Worm (Caenorhabditis elegans) whole organism, L2 larva: ENCODE data around the gene lron-10.
A peak's percentile ranks its signal among the peaks of the same experiment; 100 is the strongest.

ENCODE experiments used
- ZK546.5 ChIP-seq: sonication (generic microtip); optimal IDR thresholded peaks from 2 replicates; lab custom pipeline; 2017; ENCODE audit warnings: missing biosample characterization, missing genetic modification characterization
- fos-1 ChIP-seq: fragments of 150-350 bp; optimal IDR thresholded peaks from 2 replicates; lab custom pipeline; 2014; ENCODE audit warnings: missing biosample characterization, missing genetic modification characterization
- mdl-1 ChIP-seq, 2 experiments: fragments of 150-350 bp in 1 of 2; sonication (generic microtip) in 1 of 2; optimal IDR thresholded peaks; 2 replicates each; lab custom pipeline; 2017; ENCODE audit warnings: missing biosample characterization in 2 of 2, missing genetic modification characterization in 2 of 2

DNA sequence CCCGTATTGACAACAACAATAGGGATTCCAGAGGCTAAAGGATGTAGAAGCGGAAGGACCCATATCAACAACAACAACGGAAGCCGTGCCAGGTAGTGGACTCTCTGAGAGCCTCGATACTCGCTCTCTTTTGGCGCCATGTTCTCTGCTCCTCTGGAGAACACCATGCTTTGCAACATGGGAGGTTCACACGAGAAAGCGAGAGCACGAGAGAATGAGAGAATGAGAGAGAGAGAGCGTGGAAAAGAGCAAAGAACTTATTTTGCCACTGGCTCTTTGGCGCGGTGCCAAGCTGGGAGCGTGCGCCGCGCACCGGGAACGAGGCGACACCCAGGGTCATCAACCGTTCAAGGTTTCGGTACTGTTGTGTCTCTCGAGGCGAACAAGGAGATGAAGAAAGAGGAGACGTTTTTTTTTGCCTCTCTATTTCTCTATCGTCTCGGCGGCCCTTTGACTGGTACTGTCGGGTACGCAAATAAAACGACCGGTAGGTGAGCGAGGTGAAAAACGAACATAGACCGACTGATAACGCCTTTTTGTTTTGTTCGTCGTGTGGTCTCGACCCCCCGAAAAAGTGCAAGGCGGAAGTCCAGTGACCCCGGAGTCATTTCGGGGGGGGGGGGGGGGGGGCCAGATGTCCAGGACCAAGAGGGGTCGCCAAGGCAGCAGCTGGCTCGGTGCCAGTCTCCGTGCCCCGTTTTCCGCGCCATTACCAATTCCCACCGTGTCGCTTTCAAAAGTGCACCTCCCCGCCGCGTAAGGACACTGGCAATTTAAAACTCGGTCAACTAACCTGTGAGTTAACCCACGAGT, 11.6 kb upstream of the lron-10 start, which contains the start of gene Y39A1A.10:
- TF ChIP-seq fos-1 (peak; percentile 28), mdl-1 (tag; optimal IDR thresholded peaks at IDR 0.05; lab: Kevin White, UChicago) (peak in 1 of 2 experiments; percentile 77), ZK546.5 (tag; lab: Kevin White, UChicago) (no peak)
